ENCODE assay signal across 5 worm cellular contexts in genomic region chrV:11664875-11665384, ce11.
A peak's percentile ranks its signal among the peaks of the same experiment; 100 is the strongest.
TF ChIP-seq lines count a peak whose summit lies in the region.

Gene ceh-27, minus strand, starts transcription at chrV:11665102.

TF ChIP-seq in whole organism, L1 larva, 84 proteins besides CTCF, POLR2A, EP300 and RAD21:
- no peak for TF ChIP-seq isw-1 (GFP tag; IDR thresholded peaks at IDR 0.05; lab: Robert Waterston, UW)
- TF ChIP-seq vab-15 (tag; optimal IDR thresholded peaks at IDR 0.05; lab: Kevin White, UChicago), result no peak
- no peak for TF ChIP-seq jun-1 (tag; optimal IDR thresholded peaks at IDR 0.05; lab: Kevin White, UChicago)
- no peak for TF ChIP-seq egl-27 (tag; optimal IDR thresholded peaks at IDR 0.05; lab: Kevin White, UChicago)
- no peak for TF ChIP-seq ztf-11 (tag; optimal IDR thresholded peaks at IDR 0.05; lab: Kevin White, UChicago)
- TF ChIP-seq ceh-82 (tag; optimal IDR thresholded peaks at IDR 0.05; lab: Kevin White, UChicago), result no peak
- TF ChIP-seq lin-14 (GFP tag; optimal IDR thresholded peaks at IDR 0.05; lab: Kevin White, UChicago), result peak; percentile 36
- TF ChIP-seq dsc-1 (tag; optimal IDR thresholded peaks at IDR 0.05; lab: Kevin White, UChicago), result no peak
- peak; percentile 45 for TF ChIP-seq fkh-10 (GFP tag; optimal IDR thresholded peaks at IDR 0.05; lab: Kevin White, UChicago)
- TF ChIP-seq dpl-1 (GFP tag; optimal IDR thresholded peaks at IDR 0.05; lab: Kevin White, UChicago), result no peak

TF ChIP-seq in whole organism, L3 larva, 47 proteins besides CTCF, POLR2A, EP300 and RAD21:
- TF ChIP-seq nhr-76 (tag; optimal IDR thresholded peaks at IDR 0.05; lab: Kevin White, UChicago), result no peak
- TF ChIP-seq nhr-11 (tag; optimal IDR thresholded peaks at IDR 0.05; lab: Kevin White, UChicago), result no peak
- no peak for TF ChIP-seq hmg-11 (tag; optimal IDR thresholded peaks at IDR 0.05; lab: Kevin White, UChicago)
- no peak for TF ChIP-seq fkh-2 (tag; optimal IDR thresholded peaks at IDR 0.05; lab: Kevin White, UChicago)
- peak; percentile 76 for TF ChIP-seq nfya-1 (tag; optimal IDR thresholded peaks at IDR 0.05; lab: Kevin White, UChicago; ENCODE audit: insufficient read depth)
- TF ChIP-seq fkh-10 (GFP tag; optimal IDR thresholded peaks at IDR 0.05; lab: Kevin White, UChicago), result peak; percentile 19

TF ChIP-seq in whole organism, L4 larva, 104 proteins besides CTCF, POLR2A, EP300 and RAD21:
- 0 out of 2 replicates have a peak, but pooled peaks have one; percentile 10 for TF ChIP-seq lim-7 (GFP tag; IDR thresholded peaks at IDR 0.05; lab: Robert Waterston, UW)
- TF ChIP-seq nhr-6 (tag; optimal IDR thresholded peaks at IDR 0.05; lab: Kevin White, UChicago), result no peak
- peak; percentile 52 for TF ChIP-seq fkh-10 (GFP tag; optimal IDR thresholded peaks at IDR 0.05; lab: Kevin White, UChicago)
- no peak for TF ChIP-seq ceh-32 (tag; optimal IDR thresholded peaks at IDR 0.05; lab: Kevin White, UChicago; ENCODE audit: poor library complexity)

TF ChIP-seq in whole organism, late embryonic, 69 proteins besides CTCF, POLR2A, EP300 and RAD21:
- TF ChIP-seq pha-2 (tag; optimal IDR thresholded peaks at IDR 0.05; lab: Kevin White, UChicago), result peak; percentile 63
- peak; percentile 71 for TF ChIP-seq nfya-1 (tag; optimal IDR thresholded peaks at IDR 0.05; lab: Kevin White, UChicago)
- no peak for TF ChIP-seq pat-9 (tag; optimal IDR thresholded peaks at IDR 0.05; lab: Kevin White, UChicago)

TF ChIP-seq in whole organism, midembryonic, 9 proteins besides CTCF, POLR2A, EP300 and RAD21:
- TF ChIP-seq T22C8.4 (GFP tag; IDR thresholded peaks at IDR 0.05; lab: Robert Waterston, UW) (no peak), flt-1 (GFP tag; IDR thresholded peaks at IDR 0.05; lab: Robert Waterston, UW) (no peak), klf-2 (GFP tag; conservative IDR thresholded peaks at IDR 0.05; lab: Robert Waterston, UW) (no peak), ztf-23 (GFP tag; IDR thresholded peaks at IDR 0.05; lab: Robert Waterston, UW) (peak; percentile 26; the same call in 1 of the 2 replicates)

Comparison
In these comparisons a context has a peak if more than half of its experiments do, and no peak if none do; other contexts are left out.
1. Of the 29 proteins assayed by ChIP-seq in both whole organism, L4 larva and whole organism, L1 larva: peak only in whole organism, L4 larva: none; only in whole organism, L1 larva: none; in both: fkh-10; in neither: 28.